Worm (Caenorhabditis elegans) whole organism, L1 larva: ENCODE data around the gene F56D6.14.

Experiments
- F16B12.6 ChIP-seq: fragments of 150-350 bp; optimal IDR thresholded peaks from 2 replicates; lab custom pipeline; 2014; ENCODE audit warnings: missing biosample characterization, missing genetic modification characterization
- aha-1 ChIP-seq: fragments of 150-350 bp; optimal IDR thresholded peaks from 2 replicates; lab custom pipeline; 2014; ENCODE audit warnings: missing biosample characterization, missing genetic modification characterization
- alr-1 ChIP-seq: fragments of 200-800 bp; sonication (Bioruptor generic); optimal IDR thresholded peaks from 2 replicates; lab custom pipeline; 2018; ENCODE audit warnings: borderline replicate concordance, mild to moderate bottlenecking, missing genetic modification characterization, missing compliant biosample characterization
- aly-2 ChIP-seq: fragments of 150-350 bp; optimal IDR thresholded peaks from 2 replicates; lab custom pipeline; 2014; ENCODE audit warnings: missing biosample characterization, missing genetic modification characterization
- ceh-82 ChIP-seq, 3 experiments: fragments of 150-350 bp in 1 of 3; sonication (generic microtip) in 2 of 3; optimal IDR thresholded peaks; 2 replicates each; lab custom pipeline; 2014 to 2017; ENCODE audit warnings: missing biosample characterization in 3 of 3, missing genetic modification characterization in 3 of 3
- ceh-90 ChIP-seq: sonication (generic microtip); optimal IDR thresholded peaks from 2 replicates; lab custom pipeline; 2016; ENCODE audit warnings: missing genetic modification characterization, missing compliant biosample characterization
- dsc-1 ChIP-seq: sonication (generic microtip); optimal IDR thresholded peaks from 2 replicates; lab custom pipeline; 2016; ENCODE audit warnings: mild to moderate bottlenecking, missing genetic modification characterization, missing compliant biosample characterization
- egl-27 ChIP-seq, 2 experiments: fragments of 150-350 bp in 1 of 2; sonication (generic microtip); optimal IDR thresholded peaks; 3 replicates each; lab custom pipeline; 2017 to 2018; ENCODE audit warnings: missing biosample characterization in 2 of 2, missing genetic modification characterization in 2 of 2, missing genetic modification reagents in 2 of 2
- elt-2 ChIP-seq: sonication (generic microtip); optimal IDR thresholded peaks from 2 replicates; lab custom pipeline; 2016; ENCODE audit warnings: missing genetic modification characterization, mild to moderate bottlenecking, inconsistent platforms, missing compliant biosample characterization, missing genetic modification reagents
- fkh-4 ChIP-seq: sonication (generic microtip); optimal IDR thresholded peaks from 2 replicates; lab custom pipeline; 2016; ENCODE audit warnings: missing compliant biosample characterization, missing genetic modification characterization, borderline replicate concordance
- grh-1 ChIP-seq: fragments of 200-800 bp; sonication (Bioruptor generic); IDR thresholded peaks from 2 replicates; pipeline ENCODE4 v1.3.6; 2022; ENCODE audit warnings: missing genetic modification reagents, missing genetic modification characterization, missing compliant biosample characterization
- hpl-2 ChIP-seq: fragments of 150-350 bp; optimal IDR thresholded peaks from 2 replicates; lab custom pipeline; 2014; ENCODE audit warnings: missing biosample characterization, missing genetic modification reagents, missing genetic modification characterization
- irx-1 ChIP-seq: sonication (generic microtip); optimal IDR thresholded peaks from 2 replicates; lab custom pipeline; 2016; ENCODE audit warnings: missing genetic modification characterization, missing compliant biosample characterization
- jun-1 ChIP-seq: fragments of 150-350 bp; optimal IDR thresholded peaks from 2 replicates; lab custom pipeline; 2014; ENCODE audit warnings: missing biosample characterization, missing genetic modification reagents, missing genetic modification characterization
- lin-35 ChIP-seq, 2 experiments: fragments of 150-350 bp; optimal IDR thresholded peaks; 2 replicates each; lab custom pipeline; 2014; ENCODE audit warnings: missing biosample characterization in 2 of 2, missing genetic modification characterization in 2 of 2, missing genetic modification reagents in 2 of 2
- lsy-2 ChIP-seq, 2 experiments: fragments of 150-350 bp; optimal IDR thresholded peaks; 2 replicates each; lab custom pipeline; 2014; ENCODE audit warnings: missing biosample characterization in 2 of 2, missing genetic modification characterization in 2 of 2
- mab-9 ChIP-seq: fragments of 200-800 bp; sonication (Bioruptor generic); IDR thresholded peaks from 2 replicates; pipeline ENCODE4 v1.3.6; 2022; ENCODE audit warnings: missing genetic modification reagents, missing genetic modification characterization, missing compliant biosample characterization
- mep-1 ChIP-seq: fragments of 150-350 bp; optimal IDR thresholded peaks from 2 replicates; lab custom pipeline; 2014; ENCODE audit warnings: missing biosample characterization, missing genetic modification characterization
- nhr-28 ChIP-seq: fragments of 150-350 bp; optimal IDR thresholded peaks from 2 replicates; lab custom pipeline; 2014; ENCODE audit warnings: missing biosample characterization, missing genetic modification characterization
- nhr-76 ChIP-seq: sonication (generic microtip); optimal IDR thresholded peaks from 2 replicates; lab custom pipeline; 2017; ENCODE audit warnings: missing biosample characterization, missing genetic modification characterization
- nhr-77 ChIP-seq: fragments of 150-350 bp; optimal IDR thresholded peaks from 2 replicates; lab custom pipeline; 2014; ENCODE audit warnings: missing biosample characterization, missing genetic modification characterization
- nhr-84 ChIP-seq: sonication (generic microtip); optimal IDR thresholded peaks from 2 replicates; lab custom pipeline; 2017; ENCODE audit warnings: missing biosample characterization, missing genetic modification characterization
- nhr-85 ChIP-seq: sonication (generic microtip); peaks from one replicate; lab custom pipeline; 2016; ENCODE audit warnings: missing genetic modification characterization, inconsistent platforms, missing compliant biosample characterization
- nhr-90 ChIP-seq: sonication (generic microtip); optimal IDR thresholded peaks from 2 replicates; lab custom pipeline; 2016; ENCODE audit warnings: mild to moderate bottlenecking, missing genetic modification characterization, missing compliant biosample characterization; ENCODE audit not compliant: poor library complexity
- pag-3 ChIP-seq: sonication (generic microtip); optimal IDR thresholded peaks from 2 replicates; lab custom pipeline; 2017; ENCODE audit warnings: missing genetic modification characterization, mild to moderate bottlenecking, missing compliant biosample characterization, antibody characterized with exemption, borderline replicate concordance; ENCODE audit not compliant: insufficient read depth
- pqm-1 ChIP-seq: sonication (generic microtip); optimal IDR thresholded peaks from 3 replicates; lab custom pipeline; 2017; ENCODE audit warnings: missing biosample characterization, missing genetic modification characterization
- rnt-1 ChIP-seq: sonication (generic microtip); optimal IDR thresholded peaks from 2 replicates; lab custom pipeline; 2016; ENCODE audit warnings: mild to moderate bottlenecking, missing genetic modification characterization, moderate library complexity, missing compliant biosample characterization
- skn-1 ChIP-seq: fragments of 150-350 bp; optimal IDR thresholded peaks from 2 replicates; lab custom pipeline; 2014; ENCODE audit warnings: missing biosample characterization, missing genetic modification characterization
- snpc-4 ChIP-seq: fragments of 150-350 bp; optimal IDR thresholded peaks from 2 replicates; lab custom pipeline; 2014; ENCODE audit warnings: missing biosample characterization, missing genetic modification characterization
- snu-23 ChIP-seq: sonication (generic microtip); optimal IDR thresholded peaks from 2 replicates; lab custom pipeline; 2016; ENCODE audit warnings: missing genetic modification characterization, missing compliant biosample characterization
- sox-4 ChIP-seq: sonication (generic microtip); optimal IDR thresholded peaks from 2 replicates; lab custom pipeline; 2016; ENCODE audit warnings: missing genetic modification characterization, missing compliant biosample characterization
- sup-37 ChIP-seq: fragments of 200-800 bp; sonication (Bioruptor generic); optimal IDR thresholded peaks from 2 replicates; lab custom pipeline; 2018; ENCODE audit warnings: mild to moderate bottlenecking, missing genetic modification characterization, missing compliant biosample characterization
- tlp-1 ChIP-seq: fragments of 150-350 bp; optimal IDR thresholded peaks from 2 replicates; lab custom pipeline; 2014; ENCODE audit warnings: missing biosample characterization, missing genetic modification characterization
- unc-30 ChIP-seq: sonication (generic microtip); optimal IDR thresholded peaks from 2 replicates; lab custom pipeline; 2017; ENCODE audit warnings: missing biosample characterization, missing genetic modification characterization
- unc-62 ChIP-seq: fragments of 150-350 bp; optimal IDR thresholded peaks from 2 replicates; lab custom pipeline; 2014; ENCODE audit warnings: missing biosample characterization, missing genetic modification reagents, missing genetic modification characterization
- vab-15 ChIP-seq: sonication (generic microtip); optimal IDR thresholded peaks from 2 replicates; lab custom pipeline; 2017; ENCODE audit warnings: missing genotype, mild to moderate bottlenecking, missing genetic modification characterization, missing compliant biosample characterization
- xbp-1 ChIP-seq: sonication (generic microtip); optimal IDR thresholded peaks from 2 replicates; lab custom pipeline; 2016; ENCODE audit warnings: missing genetic modification characterization, missing compliant biosample characterization

F56D6.14 gene

DNA sequence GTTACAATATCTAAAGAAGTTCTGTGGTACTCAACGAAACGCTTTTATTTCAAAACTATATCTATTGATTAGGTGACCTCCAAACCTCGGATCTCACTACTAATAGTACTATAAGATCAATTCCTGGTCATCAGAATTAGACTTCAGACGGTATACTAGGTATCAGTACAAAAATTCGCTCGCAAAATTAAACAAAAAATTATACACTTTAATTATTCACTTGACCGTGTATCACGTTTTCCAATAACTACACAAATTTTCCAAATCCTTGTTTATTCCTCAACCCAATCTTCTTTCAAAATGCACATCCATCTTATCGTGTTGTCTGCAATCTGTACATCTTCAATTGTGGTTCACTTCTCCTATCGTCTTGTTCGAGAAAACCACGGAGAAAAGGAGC, 655 bp downstream of the F56D6.14 start, which contains the start of gene F56D6.23:
F56D6.23 (plus strand) TSS at position 301 of the 400 bp plus-strand sequence.
- TF ChIP-seq irx-1 (tag; lab: Kevin White, UChicago) (no peak), F16B12.6 (tag; lab: Kevin White, UChicago) (no peak), alr-1 (tag; lab: Kevin White, UChicago) (no peak), jun-1 (tag; lab: Kevin White, UChicago) (no peak), fkh-4 (tag; lab: Kevin White, UChicago) (no peak), hpl-2 (GFP tag; lab: Kevin White, UChicago) (no peak), nhr-28 (tag; lab: Kevin White, UChicago) (no peak), elt-2 (tag; lab: Kevin White, UChicago) (no peak), skn-1 (tag; lab: Kevin White, UChicago) (no peak), egl-27 (tag; optimal IDR thresholded peaks at IDR 0.05; lab: Kevin White, UChicago) (no peak), vab-15 (tag; lab: Kevin White, UChicago) (no peak), pag-3 (tag; lab: Kevin White, UChicago) (no peak), pqm-1 (tag; lab: Kevin White, UChicago) (no peak), nhr-85 (no peak), nhr-90 (tag; lab: Kevin White, UChicago) (no peak), nhr-84 (tag; lab: Kevin White, UChicago) (no peak), sup-37 (GFP tag; lab: Kevin White, UChicago) (no peak), ceh-90 (no peak), snpc-4 (tag; lab: Kevin White, UChicago) (no peak), grh-1 (GFP tag; lab: Robert Waterston, UW) (no peak)

DNA sequence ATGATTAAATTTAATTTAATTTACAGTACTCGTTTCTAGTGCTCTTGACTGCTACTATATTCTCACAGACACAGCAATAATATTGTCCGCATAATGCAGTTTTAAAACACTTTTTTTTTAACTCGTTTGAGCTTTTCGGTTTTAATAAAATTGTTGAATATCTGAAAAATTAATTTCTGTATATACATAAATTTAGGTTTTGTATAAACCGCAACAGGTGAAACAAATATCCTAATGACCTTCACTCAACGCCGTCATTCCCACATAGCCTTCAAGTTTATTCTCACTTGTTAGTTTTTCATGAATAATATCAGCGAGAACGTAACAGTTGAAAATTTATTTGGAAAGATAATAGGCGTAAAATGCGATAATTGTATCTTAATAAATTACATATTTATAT, 2.0 kb downstream of the F56D6.14 start, which contains the start of gene srz-19:
srz-19 (plus strand) TSS at position 301 of the 400 bp plus-strand sequence.
- TF ChIP-seq lsy-2 (tag; optimal IDR thresholded peaks at IDR 0.05; lab: Kevin White, UChicago): no peak
- TF ChIP-seq sox-4 (tag; lab: Kevin White, UChicago): no peak
- no peak for TF ChIP-seq fkh-4 (tag; lab: Kevin White, UChicago)
- TF ChIP-seq nhr-77 (tag; lab: Kevin White, UChicago): no peak
- TF ChIP-seq tlp-1 (tag; lab: Kevin White, UChicago): no peak
- no peak for TF ChIP-seq nhr-84 (tag; lab: Kevin White, UChicago)
- no peak for TF ChIP-seq dsc-1
- TF ChIP-seq mab-9 (GFP tag; lab: Robert Waterston, UW): no peak
- no peak for TF ChIP-seq xbp-1 (tag; lab: Kevin White, UChicago)
- no peak for TF ChIP-seq aha-1 (tag; lab: Kevin White, UChicago)
- no peak for TF ChIP-seq lin-35 (GFP tag; optimal IDR thresholded peaks at IDR 0.05; lab: Kevin White, UChicago)
- no peak for TF ChIP-seq pag-3 (tag; lab: Kevin White, UChicago)
- no peak for TF ChIP-seq rnt-1 (tag; lab: Kevin White, UChicago)
- no peak for TF ChIP-seq unc-30
- TF ChIP-seq alr-1 (tag; lab: Kevin White, UChicago): no peak
- TF ChIP-seq, all 84 proteins: peak for 0

ce11 chrIV:3921898-3922297, 4.4 kb downstream of the F56D6.14 start, which contains the start of gene clec-67:
Gene clec-67, plus strand, starts transcription at chrIV:3922165.
- TF ChIP-seq nhr-76 (tag; lab: Kevin White, UChicago) (no peak), snu-23 (GFP tag; lab: Kevin White, UChicago) (no peak), elt-2 (tag; lab: Kevin White, UChicago) (peak; percentile 94), aly-2 (tag; lab: Kevin White, UChicago) (no peak), pqm-1 (tag; lab: Kevin White, UChicago) (peak; percentile 21)

ce11 chrIV:3926117-3926516, 8.6 kb downstream of the F56D6.14 start, which contains the start of gene clec-68:
Gene clec-68, plus strand, starts transcription at chrIV:3926417.
- TF ChIP-seq lin-35 (GFP tag; optimal IDR thresholded peaks at IDR 0.05; lab: Kevin White, UChicago) (no peak), unc-62 (no peak), mep-1 (tag; lab: Kevin White, UChicago) (no peak), aha-1 (tag; lab: Kevin White, UChicago) (no peak), sup-37 (GFP tag; lab: Kevin White, UChicago) (no peak), ceh-82 (tag; optimal IDR thresholded peaks at IDR 0.05; lab: Kevin White, UChicago) (no peak), F16B12.6 (tag; lab: Kevin White, UChicago) (no peak)
